Worm (Caenorhabditis elegans) whole organism, L1 larva: ENCODE data around the gene gst-4.

Experiments used
- blmp-1 ChIP-seq: fragments of 150-350 bp; optimal IDR thresholded peaks from 2 replicates; lab custom pipeline; 2014; ENCODE audit warnings: missing biosample characterization, missing genetic modification characterization
- dpl-1 ChIP-seq, 3 experiments: fragments of 150-350 bp in 2 of 3; sonication (generic microtip) in 1 of 3; optimal IDR thresholded peaks; 2 replicates each; lab custom pipeline; 2014 to 2017; ENCODE audit warnings: missing biosample characterization in 3 of 3, missing genetic modification characterization in 3 of 3, missing genetic modification reagents in 3 of 3
- efl-1 ChIP-seq, 4 experiments: fragments of 150-350 bp; optimal IDR thresholded peaks in 3 of 4; peaks in 1 of 4; 1 replicate in 1 of 4; 2 replicates in 3 of 4; lab custom pipeline; 2014; ENCODE audit warnings: missing biosample characterization in 2 of 4, missing genetic modification characterization in 2 of 4, missing genetic modification reagents in 2 of 4
- fkh-10 ChIP-seq: sonication (generic microtip); optimal IDR thresholded peaks from 2 replicates; lab custom pipeline; 2017; ENCODE audit warnings: missing biosample characterization, missing genetic modification reagents, missing genetic modification characterization
- fkh-8 ChIP-seq: sonication (generic microtip); optimal IDR thresholded peaks from 2 replicates; lab custom pipeline; 2016; ENCODE audit warnings: mild to moderate bottlenecking, missing genetic modification characterization, missing compliant biosample characterization
- hlh-17 ChIP-seq: fragments of 200-800 bp; sonication (Bioruptor generic); optimal IDR thresholded peaks from 2 replicates; lab custom pipeline; 2018; ENCODE audit warnings: missing genetic modification characterization, mild to moderate bottlenecking, missing compliant biosample characterization, moderate library complexity, borderline replicate concordance
- mab-9 ChIP-seq: fragments of 200-800 bp; sonication (Bioruptor generic); IDR thresholded peaks from 2 replicates; pipeline ENCODE4 v1.3.6; 2022; ENCODE audit warnings: missing genetic modification reagents, missing genetic modification characterization, missing compliant biosample characterization
- nhr-11 ChIP-seq: fragments of 150-350 bp; optimal IDR thresholded peaks from 2 replicates; lab custom pipeline; 2014; ENCODE audit warnings: missing biosample characterization, missing genetic modification characterization
- pag-3 ChIP-seq: sonication (generic microtip); optimal IDR thresholded peaks from 2 replicates; lab custom pipeline; 2017; ENCODE audit warnings: missing genetic modification characterization, mild to moderate bottlenecking, missing compliant biosample characterization, antibody characterized with exemption, borderline replicate concordance; ENCODE audit not compliant: insufficient read depth
- unc-130 ChIP-seq: fragments of 150-350 bp; optimal IDR thresholded peaks from 2 replicates; lab custom pipeline; 2017; ENCODE audit warnings: missing biosample characterization, missing genetic modification characterization, inconsistent platforms
- unc-62 ChIP-seq: fragments of 150-350 bp; optimal IDR thresholded peaks from 2 replicates; lab custom pipeline; 2014; ENCODE audit warnings: missing biosample characterization, missing genetic modification reagents, missing genetic modification characterization

- TF ChIP-seq unc-62 (GFP tag; lab: Kevin White, UChicago) (no peak), blmp-1 (tag; lab: Kevin White, UChicago) (no peak), fkh-8 (tag; lab: Kevin White, UChicago) (no peak), unc-130 (tag; lab: Kevin White, UChicago) (no peak), efl-1 (optimal IDR thresholded peaks at IDR 0.05; lab: Kevin White, UChicago) (no peak), efl-1 (GFP tag; optimal IDR thresholded peaks at IDR 0.05 in 1 of 2; lab: Kevin White, UChicago) (no peak), pag-3 (tag; lab: Kevin White, UChicago) (no peak), mab-9 (GFP tag; lab: Robert Waterston, UW) (no peak), nhr-11 (tag; lab: Kevin White, UChicago) (no peak), dpl-1 (GFP tag; optimal IDR thresholded peaks at IDR 0.05; lab: Kevin White, UChicago) (no peak), hlh-17 (GFP tag; lab: Kevin White, UChicago) (no peak), fkh-10 (GFP tag; lab: Kevin White, UChicago) (no peak)
These were observed 2.9 kb downstream of the gst-4 start for ce11 chrIV:10144909-10145308.
